Fruit fly (Drosophila melanogaster): Measurements from ENCODE around the gene Cpr78Cc.

DNA sequence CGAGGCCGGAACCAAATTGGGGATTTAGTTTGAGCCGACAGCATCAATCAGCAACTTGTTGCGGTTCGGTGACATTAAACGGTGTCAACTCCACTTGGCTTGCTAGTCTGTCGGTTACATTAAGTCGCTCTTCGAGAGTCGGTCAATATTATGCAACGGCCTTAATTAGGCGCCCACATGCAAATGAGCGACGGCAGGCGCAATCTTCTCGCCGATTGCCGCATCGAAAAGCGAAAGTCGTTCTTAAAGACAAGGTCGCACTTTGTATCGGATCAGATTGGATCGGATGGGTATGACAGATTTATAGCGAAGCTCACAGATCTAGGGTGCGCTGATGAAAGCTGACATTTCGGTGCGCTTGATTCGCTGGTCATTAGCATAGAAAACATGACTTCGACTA, 9.3 kb upstream of the Cpr78Cc start:
- TF ChIP-seq Ets98B (GFP tag; IDR thresholded peaks at IDR 0.05) (no peak), EcR (GFP tag; optimal IDR thresholded peaks at IDR 0.05) (no peak), CG12605 (GFP tag; IDR thresholded peaks at IDR 0.05) (no peak), CG8159 (tag; optimal IDR thresholded peaks at IDR 0.05) (no peak), D1 (tag; optimal IDR thresholded peaks at IDR 0.05) (no peak), CG8301 (tag; optimal IDR thresholded peaks at IDR 0.05) (no peak), CG32121 (GFP tag; IDR thresholded peaks at IDR 0.05) (no peak), CG15710 (tag; optimal IDR thresholded peaks at IDR 0.05) (no peak), Snoo (tag; optimal IDR thresholded peaks at IDR 0.05) (no peak), CG13204 (GFP tag; optimal IDR thresholded peaks at IDR 0.05) (no peak)

All from whole organism, pupa.